Fruit fly (Drosophila melanogaster): Measurements from ENCODE around the gene CG7203.
"Not testable (repeated sequence)": the region's sequence is repeated elsewhere in the genome, so short reads cannot be mapped to it uniquely, and the experiment has no call there.

Gene CG7203

dm6 chr2L:7744208-7744607, 8.8 kb downstream of the CG7203 start:
- TF ChIP-seq sv (GFP tag; optimal IDR thresholded peaks at IDR 0.05) = no peak
- no peak for TF ChIP-seq Dfd (GFP tag; optimal IDR thresholded peaks at IDR 0.05)
- TF ChIP-seq Abd-B (GFP tag; optimal IDR thresholded peaks at IDR 0.05) = no peak
- no peak for TF ChIP-seq rgr (GFP tag; optimal IDR thresholded peaks at IDR 0.05)
- TF ChIP-seq CrebA (GFP tag; optimal IDR thresholded peaks at IDR 0.05; ENCODE audit: borderline replicate concordance) = no peak

- TF ChIP-seq Vsx2 (GFP tag; optimal IDR thresholded peaks at IDR 0.05; ENCODE audit: partially characterized antibody) = no peak
These were observed 11.5 kb downstream of the CG7203 start, which contains the start of gene Acp1 for dm6 chr2L:7741437-7741836. Gene Acp1 (minus strand): TSS chr2L:7741537.

- TF ChIP-seq N, Abd-B, Sp1 (GFP tag; optimal IDR thresholded peaks at IDR 0.05): not testable (repeated sequence)
These were observed 14.3 kb downstream of the CG7203 start, which contains the start of gene CG31904 for dm6 chr2L:7738709-7739108. Gene CG31904 (minus strand): TSS chr2L:7738809.

dm6 chr2L:7732570-7732969, 20.4 kb downstream of the CG7203 start, which contains the start of gene CG13796:
Gene CG13796 (minus strand): TSS chr2L:7732670.
- TF ChIP-seq N (GFP tag; optimal IDR thresholded peaks at IDR 0.05); Rel (GFP tag; optimal IDR thresholded peaks at IDR 0.05); Rel (tag; optimal IDR thresholded peaks at IDR 0.05); Jra (GFP tag; optimal IDR thresholded peaks at IDR 0.05): not testable (repeated sequence)

- TF ChIP-seq CrebA (GFP tag; optimal IDR thresholded peaks at IDR 0.05; ENCODE audit: borderline replicate concordance) (no peak), br (GFP tag; optimal IDR thresholded peaks at IDR 0.05) (peak; percentile 28), ey (GFP tag; optimal IDR thresholded peaks at IDR 0.05) (peak; percentile 24), h (GFP tag; optimal IDR thresholded peaks at IDR 0.05) (peak; percentile 28), dmrt93B (GFP tag; optimal IDR thresholded peaks at IDR 0.05) (no peak), N (GFP tag; optimal IDR thresholded peaks at IDR 0.05) (no peak), Rel (GFP tag; optimal IDR thresholded peaks at IDR 0.05) (no peak), Rel (tag; optimal IDR thresholded peaks at IDR 0.05) (peak; percentile 95), rgr (GFP tag; optimal IDR thresholded peaks at IDR 0.05) (peak; percentile 48), dl (GFP tag; optimal IDR thresholded peaks at IDR 0.05; ENCODE audit: insufficient read depth in 1 of 2, partially characterized antibody in 2 of 2) (no peak), Hr83 (GFP tag; optimal IDR thresholded peaks at IDR 0.05; ENCODE audit: poor library complexity, severe bottlenecking) (no peak), sage (GFP tag; optimal IDR thresholded peaks at IDR 0.05) (no peak), sv (GFP tag; optimal IDR thresholded peaks at IDR 0.05) (no peak), Sp1 (GFP tag; optimal IDR thresholded peaks at IDR 0.05) (no peak), tai (GFP tag; optimal IDR thresholded peaks at IDR 0.05) (no peak), Myc (optimal IDR thresholded peaks at IDR 0.05) (no peak), brk (GFP tag; optimal IDR thresholded peaks at IDR 0.05) (no peak), fru (GFP tag; optimal IDR thresholded peaks at IDR 0.05) (peak; percentile 43), GATAd (GFP tag; optimal IDR thresholded peaks at IDR 0.05) (no peak), usp (GFP tag; optimal IDR thresholded peaks at IDR 0.05) (no peak), Dif (GFP tag; optimal IDR thresholded peaks at IDR 0.05; ENCODE audit: partially characterized antibody) (no peak)
These were observed 26.6 kb downstream of the CG7203 start, which contains the start of gene CG13795 for dm6 chr2L:7726268-7726997. Gene CG13795 (minus strand): TSS chr2L:7726298.

dm6 chr2L:7722723-7723122, 30.3 kb downstream of the CG7203 start, which contains the start of gene CG13794:
Gene CG13794 (minus strand): TSS chr2L:7722823.
- TF ChIP-seq CG9705 (GFP tag; optimal IDR thresholded peaks at IDR 0.05) (no peak), h (GFP tag; optimal IDR thresholded peaks at IDR 0.05) (no peak)

dm6 chr2L:7722102-7722501, 30.9 kb downstream of the CG7203 start:
- TF ChIP-seq Dfd (GFP tag; optimal IDR thresholded peaks at IDR 0.05) (peak; percentile 69), brk (GFP tag; optimal IDR thresholded peaks at IDR 0.05) (no peak)
